Worm (Caenorhabditis elegans) whole organism, L4 larva: ENCODE measurements around the gene F18A11.5.

ENCODE experiments used
- F26F4.8 ChIP-seq: fragments of 200-800 bp; sonication (Bioruptor generic); conservative IDR thresholded peaks from 2 replicates; pipeline ENCODE4 v1.3.6; 2022; ENCODE audit warnings: missing genetic modification characterization, missing compliant biosample characterization
- T20F7.1 ChIP-seq: fragments of 200-800 bp; sonication (Bioruptor generic); optimal IDR thresholded peaks from 2 replicates; lab custom pipeline; 2018; ENCODE audit warnings: mild to moderate bottlenecking, missing genetic modification characterization, missing compliant biosample characterization
- aha-1 ChIP-seq: fragments of 150-350 bp; peaks from one replicate; lab custom pipeline; 2014; ENCODE audit warnings: missing biosample characterization, missing genetic modification characterization
- aly-2 ChIP-seq: sonication (generic microtip); optimal IDR thresholded peaks from 2 replicates; lab custom pipeline; 2018; ENCODE audit warnings: missing biosample characterization, missing genetic modification characterization
- ama-1 ChIP-seq: fragments of 150-350 bp; optimal IDR thresholded peaks from 2 replicates; lab custom pipeline; 2014; ENCODE audit warnings: inconsistent platforms, mixed read lengths
- arid-1 ChIP-seq: fragments of 200-800 bp; sonication (Bioruptor generic); conservative IDR thresholded peaks from 2 replicates; pipeline ENCODE4 v1.3.6; 2022; ENCODE audit warnings: missing genetic modification reagents, missing genetic modification characterization, missing compliant biosample characterization
- ceh-62 ChIP-seq: sonication (generic microtip); optimal IDR thresholded peaks from 2 replicates; lab custom pipeline; 2017; ENCODE audit warnings: missing biosample characterization, missing genetic modification characterization
- daf-16 ChIP-seq, 3 experiments: sonication (generic microtip); optimal IDR thresholded peaks; 2 replicates each; lab custom pipeline; 2016 to 2017; ENCODE audit warnings: missing genetic modification characterization in 3 of 3, missing genetic modification reagents in 3 of 3, mild to moderate bottlenecking in 2 of 3, missing compliant biosample characterization in 2 of 3, missing biosample characterization in 1 of 3, moderate library complexity in 1 of 3
- dmd-6 ChIP-seq: fragments of 200-800 bp; sonication (Bioruptor generic); IDR thresholded peaks from 2 replicates; pipeline ENCODE4 v1.3.6; 2022; ENCODE audit warnings: missing genetic modification reagents, missing genetic modification characterization, missing compliant biosample characterization
- dve-1 ChIP-seq: sonication (generic microtip); optimal IDR thresholded peaks from 2 replicates; lab custom pipeline; 2017; ENCODE audit warnings: antibody characterized with exemption, mild to moderate bottlenecking, missing genetic modification characterization, missing compliant biosample characterization; ENCODE audit not compliant: insufficient read depth
- hif-1 ChIP-seq, 2 experiments: sonication (generic microtip); optimal IDR thresholded peaks; 2 replicates each; lab custom pipeline; 2016 to 2017; ENCODE audit warnings: missing compliant biosample characterization in 2 of 2, missing genetic modification characterization in 2 of 2, missing genetic modification reagents in 2 of 2, missing genotype in 2 of 2, mild to moderate bottlenecking in 1 of 2
- hlh-11 ChIP-seq: fragments of 200-800 bp; sonication (Bioruptor generic); optimal IDR thresholded peaks from 2 replicates; lab custom pipeline; 2018; ENCODE audit warnings: mild to moderate bottlenecking, missing genetic modification characterization, missing compliant biosample characterization
- hlh-30 ChIP-seq: sonication (generic microtip); optimal IDR thresholded peaks from 2 replicates; lab custom pipeline; 2017; ENCODE audit warnings: antibody characterized with exemption, mild to moderate bottlenecking, missing genetic modification characterization, missing compliant biosample characterization; ENCODE audit not compliant: insufficient read depth
- hmg-1.1 ChIP-seq: fragments of 200-800 bp; sonication (Bioruptor generic); IDR thresholded peaks from 2 replicates; pipeline ENCODE4 v1.3.6; 2022; ENCODE audit warnings: missing genetic modification reagents, missing genetic modification characterization, missing compliant biosample characterization
- lin-13 ChIP-seq: fragments of 150-350 bp; optimal IDR thresholded peaks from 2 replicates; lab custom pipeline; 2014; ENCODE audit warnings: missing biosample characterization, missing genetic modification reagents, missing genetic modification characterization
- lin-29 ChIP-seq: fragments of 200-800 bp; sonication (Bioruptor generic); IDR thresholded peaks from 2 replicates; pipeline ENCODE4 v1.3.6; 2022; ENCODE audit warnings: missing genetic modification reagents, missing genetic modification characterization, missing compliant biosample characterization
- lsy-2 ChIP-seq, 2 experiments: fragments of 150-350 bp in 1 of 2; sonication (generic microtip) in 1 of 2; optimal IDR thresholded peaks; 2 replicates each; lab custom pipeline; 2014 to 2017; ENCODE audit warnings: missing biosample characterization in 2 of 2, missing genetic modification characterization in 2 of 2
- mdl-1 ChIP-seq, 2 experiments: fragments of 150-350 bp in 1 of 2; sonication (generic microtip) in 1 of 2; optimal IDR thresholded peaks; 2 replicates each; lab custom pipeline; 2014 to 2017; ENCODE audit warnings: missing biosample characterization in 2 of 2, missing genetic modification characterization in 2 of 2
- mep-1 ChIP-seq: fragments of 150-350 bp; sonication (generic microtip); optimal IDR thresholded peaks from 3 replicates; lab custom pipeline; 2014; ENCODE audit warnings: missing biosample characterization, missing genetic modification characterization
- mxl-3 ChIP-seq: fragments of 200-800 bp; sonication (Bioruptor generic); optimal IDR thresholded peaks from 2 replicates; lab custom pipeline; 2018; ENCODE audit warnings: mild to moderate bottlenecking, missing genetic modification characterization, missing compliant biosample characterization
- nhr-28 ChIP-seq: fragments of 150-350 bp; optimal IDR thresholded peaks from 2 replicates; lab custom pipeline; 2014; ENCODE audit warnings: missing biosample characterization, missing genetic modification characterization
- nhr-42 ChIP-seq: fragments of 200-800 bp; sonication (Bioruptor generic); IDR thresholded peaks from 2 replicates; pipeline ENCODE4 v1.3.6; 2022; ENCODE audit warnings: missing genetic modification characterization, missing compliant biosample characterization
- nhr-48 ChIP-seq: sonication (generic microtip); optimal IDR thresholded peaks from 2 replicates; lab custom pipeline; 2016; ENCODE audit warnings: mild to moderate bottlenecking, missing genetic modification characterization, missing compliant biosample characterization
- nhr-6 ChIP-seq: fragments of 150-350 bp; optimal IDR thresholded peaks from 2 replicates; lab custom pipeline; 2014; ENCODE audit warnings: missing biosample characterization, missing genetic modification characterization
- nhr-77 ChIP-seq: fragments of 150-350 bp; optimal IDR thresholded peaks from 2 replicates; lab custom pipeline; 2014; ENCODE audit warnings: missing biosample characterization, missing genetic modification characterization
- php-3 ChIP-seq: fragments of 200-800 bp; sonication (Bioruptor generic); IDR thresholded peaks from 2 replicates; pipeline ENCODE4 v1.3.6; 2022; ENCODE audit warnings: missing genetic modification reagents, missing genetic modification characterization, missing compliant biosample characterization
- pqm-1 ChIP-seq: sonication (generic microtip); optimal IDR thresholded peaks from 2 replicates; lab custom pipeline; 2017; ENCODE audit warnings: missing biosample characterization, missing genetic modification characterization
- saeg-2 ChIP-seq: fragments of 200-800 bp; sonication (Bioruptor generic); IDR thresholded peaks from 2 replicates; pipeline ENCODE4 v1.3.6; 2022; ENCODE audit warnings: missing genetic modification reagents, missing genetic modification characterization, missing compliant biosample characterization
- sdz-12 ChIP-seq: fragments of 200-800 bp; sonication (Bioruptor generic); optimal IDR thresholded peaks from 2 replicates; lab custom pipeline; 2018; ENCODE audit warnings: mild to moderate bottlenecking, missing genetic modification characterization, missing compliant biosample characterization
- spr-1 ChIP-seq: sonication (generic microtip); optimal IDR thresholded peaks from 2 replicates; lab custom pipeline; 2016; ENCODE audit warnings: mild to moderate bottlenecking, missing genetic modification characterization, missing compliant biosample characterization
- tag-97 ChIP-seq: fragments of 200-800 bp; sonication (Bioruptor generic); IDR thresholded peaks from 2 replicates; pipeline ENCODE4 v1.3.6; 2022; ENCODE audit warnings: missing genetic modification characterization, missing compliant biosample characterization
- unc-130 ChIP-seq: sonication (generic microtip); optimal IDR thresholded peaks from 2 replicates; lab custom pipeline; 2016; ENCODE audit warnings: missing genetic modification reagents, missing genetic modification characterization, missing compliant biosample characterization
- unc-62 ChIP-seq, 3 experiments: fragments of 150-350 bp in 1 of 3; sonication (generic microtip); optimal IDR thresholded peaks in 2 of 3; peaks in 1 of 3; 1 replicate in 1 of 3; 2 replicates in 2 of 3; lab custom pipeline; 2014 to 2017; ENCODE audit warnings: missing biosample characterization in 3 of 3, missing genetic modification characterization in 3 of 3, missing genetic modification reagents in 3 of 3, missing genotype in 1 of 3
- zip-2 ChIP-seq: fragments of 150-350 bp; optimal IDR thresholded peaks from 2 replicates; lab custom pipeline; 2014; ENCODE audit warnings: missing biosample characterization, missing genetic modification characterization

F18A11.5 gene

DNA sequence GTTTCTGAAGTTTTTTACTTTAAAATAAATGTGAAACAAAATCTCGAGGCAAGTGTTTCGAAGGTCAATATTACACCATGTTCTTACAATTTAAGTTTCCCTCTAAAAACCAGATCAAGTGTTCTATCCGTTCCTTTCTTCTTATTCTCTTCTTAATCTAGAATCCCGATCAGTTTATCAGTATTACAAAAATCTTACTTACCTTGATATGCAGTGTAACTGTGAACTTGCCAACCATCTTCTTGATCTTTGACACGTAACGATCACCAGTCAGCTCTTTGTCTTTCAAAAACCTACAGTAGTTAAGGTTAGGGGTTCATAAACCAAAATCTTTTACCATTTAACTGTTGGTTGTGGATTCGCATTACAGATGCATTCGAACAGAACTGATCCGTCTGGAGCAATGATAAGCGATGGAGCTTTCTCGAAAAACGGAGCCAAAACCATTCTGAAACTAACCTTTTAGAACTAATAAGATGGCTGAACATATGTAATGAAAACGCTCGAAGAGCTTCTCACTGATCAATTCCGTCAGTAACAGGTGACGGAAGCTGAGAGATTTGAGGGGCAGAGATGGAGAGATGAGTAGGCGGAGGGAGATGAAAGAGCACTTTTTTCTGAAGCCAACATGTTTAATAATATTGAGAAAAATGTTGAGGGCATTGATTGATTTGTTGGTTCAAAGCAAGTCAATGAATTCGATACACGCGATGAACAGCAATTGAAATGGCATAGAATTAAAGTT lies 6.2 kb downstream of the F18A11.5 start, which contains the start of gene oig-2:
Gene oig-2, minus strand, starts transcription at position 448 of the 745 bp plus-strand sequence.
- no peak for TF ChIP-seq mxl-3 (GFP tag; lab: Kevin White, UChicago)
- peak in 1 of 2 experiments; percentile 72 for TF ChIP-seq unc-62 (GFP tag; optimal IDR thresholded peaks at IDR 0.05 in 1 of 2; lab: Kevin White, UChicago)
- TF ChIP-seq unc-62 (tag; optimal IDR thresholded peaks at IDR 0.05; lab: Kevin White, UChicago): no peak
- 0 out of 2 replicates have a peak, but pooled peaks have one; percentile 26 for TF ChIP-seq hmg-1.1 (GFP tag; lab: Robert Waterston, UW)
- peak; percentile 69 for TF ChIP-seq aha-1 (tag; lab: Kevin White, UChicago)

- TF ChIP-seq dve-1 (tag; lab: Kevin White, UChicago): peak; percentile 91
- peak in 1 of 2 experiments; percentile 91 for TF ChIP-seq unc-62 (GFP tag; optimal IDR thresholded peaks at IDR 0.05 in 1 of 2; lab: Kevin White, UChicago)
- TF ChIP-seq unc-62 (tag; optimal IDR thresholded peaks at IDR 0.05; lab: Kevin White, UChicago): no peak
- TF ChIP-seq T20F7.1 (GFP tag; lab: Kevin White, UChicago): no peak
- no peak for TF ChIP-seq unc-130 (GFP tag; lab: Kevin White, UChicago)
- no peak for TF ChIP-seq ceh-62 (tag; lab: Kevin White, UChicago)
- TF ChIP-seq php-3 (GFP tag; lab: Robert Waterston, UW): 0 out of 2 replicates have a peak, but pooled peaks have one; percentile 29
- TF ChIP-seq aly-2 (tag; lab: Kevin White, UChicago): no peak
- no peak for TF ChIP-seq nhr-42 (GFP tag; lab: Robert Waterston, UW)
- peak; percentile 81 for TF ChIP-seq hlh-11 (tag; lab: Kevin White, UChicago)
- TF ChIP-seq zip-2 (tag; lab: Kevin White, UChicago): no peak
- TF ChIP-seq tag-97 (GFP tag; lab: Robert Waterston, UW): no peak
- peak; percentile 74 for TF ChIP-seq dmd-6
- TF ChIP-seq pqm-1 (tag; lab: Kevin White, UChicago): peak; percentile 12
- TF ChIP-seq lin-29 (GFP tag; lab: Robert Waterston, UW): no peak
- TF ChIP-seq saeg-2 (GFP tag; lab: Robert Waterston, UW): no peak
- TF ChIP-seq sdz-12: no peak
- TF ChIP-seq hlh-30 (tag; lab: Kevin White, UChicago): peak; percentile 74
- TF ChIP-seq daf-16 (GFP tag; optimal IDR thresholded peaks at IDR 0.05; lab: Kevin White, UChicago): no peak
- TF ChIP-seq daf-16 (tag; optimal IDR thresholded peaks at IDR 0.05; lab: Kevin White, UChicago): peak; percentile 84
- no peak for TF ChIP-seq hif-1 (tag; optimal IDR thresholded peaks at IDR 0.05; lab: Kevin White, UChicago)
- TF ChIP-seq lin-13 (GFP tag; lab: Kevin White, UChicago): no peak
- TF ChIP-seq spr-1 (tag; lab: Kevin White, UChicago): no peak
- peak; percentile 67 for TF ChIP-seq nhr-77
- peak in 1 of 2 experiments; percentile 63 for TF ChIP-seq mdl-1 (tag; optimal IDR thresholded peaks at IDR 0.05; lab: Kevin White, UChicago)
- peak; percentile 84 for TF ChIP-seq mxl-3 (GFP tag; lab: Kevin White, UChicago)
- TF ChIP-seq nhr-48: peak; percentile 49
- peak in 1 of 2 experiments; percentile 45 for TF ChIP-seq lsy-2 (tag; optimal IDR thresholded peaks at IDR 0.05; lab: Kevin White, UChicago)
- no peak for TF ChIP-seq ama-1
- peak; percentile 58 for TF ChIP-seq mep-1 (tag; lab: Kevin White, UChicago)
- TF ChIP-seq nhr-6 (tag; lab: Kevin White, UChicago): no peak
- peak; percentile 93 for TF ChIP-seq nhr-28
- no peak for TF ChIP-seq F26F4.8 (GFP tag; lab: Robert Waterston, UW)
These were observed 7.8 kb downstream of the F18A11.5 start for ce11 chrII:13006283-13006682.

DNA sequence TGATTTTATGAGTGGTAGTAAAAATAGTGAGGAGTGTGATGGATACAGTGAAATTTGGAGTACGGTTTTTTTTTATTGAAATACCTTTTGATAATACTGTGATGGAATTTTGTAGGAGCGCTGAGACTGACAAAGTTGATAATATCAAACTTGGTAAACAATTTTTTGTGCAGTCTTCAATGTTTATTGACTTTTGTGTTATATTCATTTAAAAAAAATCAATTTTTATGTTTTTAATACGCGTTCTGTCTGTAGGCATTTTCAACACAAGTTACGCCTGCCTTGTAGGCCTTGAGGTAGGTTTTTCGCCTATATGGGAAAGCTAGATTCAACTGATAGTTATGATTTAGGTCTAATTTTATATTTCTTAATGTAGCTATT lies 9.2 kb downstream of the F18A11.5 start:
- TF ChIP-seq arid-1 (GFP tag; lab: Robert Waterston, UW) (no peak), daf-16 (GFP tag; optimal IDR thresholded peaks at IDR 0.05; lab: Kevin White, UChicago) (no peak), daf-16 (tag; optimal IDR thresholded peaks at IDR 0.05; lab: Kevin White, UChicago) (peak; percentile 67)
